Worm (Caenorhabditis elegans) whole organism, L3 larva: Measurements from ENCODE around the gene Y57A10C.10.

Source experiments
- ama-1 ChIP-seq: fragments of 150-350 bp; optimal IDR thresholded peaks from 2 replicates; lab custom pipeline; 2018
- ceh-82 ChIP-seq: fragments of 150-350 bp; optimal IDR thresholded peaks from 2 replicates; lab custom pipeline; 2014; ENCODE audit warnings: missing biosample characterization, missing genetic modification characterization
- daf-12 ChIP-seq: fragments of 150-350 bp; optimal IDR thresholded peaks from 2 replicates; lab custom pipeline; 2014; ENCODE audit warnings: missing biosample characterization, missing genetic modification reagents, missing genetic modification characterization
- eor-1 ChIP-seq, 2 experiments: fragments of 150-350 bp; optimal IDR thresholded peaks; 2 replicates each; lab custom pipeline; 2014 to 2018; ENCODE audit warnings: missing biosample characterization in 2 of 2, missing genetic modification characterization in 2 of 2
- fkh-10 ChIP-seq: sonication (generic microtip); optimal IDR thresholded peaks from 2 replicates; lab custom pipeline; 2017; ENCODE audit warnings: missing biosample characterization, missing genetic modification reagents, missing genetic modification characterization
- jun-1 ChIP-seq: fragments of 150-350 bp; optimal IDR thresholded peaks from 2 replicates; lab custom pipeline; 2014; ENCODE audit warnings: missing biosample characterization, missing genetic modification reagents, missing genetic modification characterization
- lin-15B ChIP-seq: fragments of 150-350 bp; optimal IDR thresholded peaks from 2 replicates; lab custom pipeline; 2014; ENCODE audit warnings: missing biosample characterization, missing genetic modification characterization
- nfya-1 ChIP-seq: sonication (generic microtip); optimal IDR thresholded peaks from 2 replicates; lab custom pipeline; 2017; ENCODE audit warnings: missing genetic modification characterization, mild to moderate bottlenecking, missing compliant biosample characterization, antibody characterized with exemption, moderate library complexity; ENCODE audit not compliant: insufficient read depth
- nhr-11 ChIP-seq: fragments of 150-350 bp; optimal IDR thresholded peaks from 2 replicates; lab custom pipeline; 2014; ENCODE audit warnings: missing biosample characterization, missing genetic modification characterization
- nhr-25 ChIP-seq: sonication (generic microtip); optimal IDR thresholded peaks from 2 replicates; lab custom pipeline; 2017; ENCODE audit warnings: missing biosample characterization, missing genetic modification characterization
- nhr-28 ChIP-seq: fragments of 150-350 bp; optimal IDR thresholded peaks from 2 replicates; lab custom pipeline; 2014; ENCODE audit warnings: missing biosample characterization, missing genetic modification characterization
- nhr-77 ChIP-seq: fragments of 150-350 bp; optimal IDR thresholded peaks from 2 replicates; lab custom pipeline; 2014; ENCODE audit warnings: missing biosample characterization, missing genetic modification characterization
- snpc-4 ChIP-seq: fragments of 150-350 bp; optimal IDR thresholded peaks from 2 replicates; lab custom pipeline; 2014; ENCODE audit warnings: missing biosample characterization, missing genetic modification characterization
- unc-62 ChIP-seq: fragments of 150-350 bp; sonication (generic microtip); optimal IDR thresholded peaks from 4 replicates; lab custom pipeline; 2014; ENCODE audit warnings: missing biosample characterization, missing genetic modification reagents, missing genetic modification characterization

- no peak for TF ChIP-seq fkh-10 (GFP tag; lab: Kevin White, UChicago)
- TF ChIP-seq nhr-77 = no peak
- no peak for TF ChIP-seq ceh-82 (tag; lab: Kevin White, UChicago)
- no peak for TF ChIP-seq ama-1 (lab: Kevin White, UChicago)
- no peak for TF ChIP-seq unc-62 (GFP tag; lab: Kevin White, UChicago)
- TF ChIP-seq snpc-4 = no peak
- no peak for TF ChIP-seq nfya-1 (tag; lab: Kevin White, UChicago)
- TF ChIP-seq jun-1 (tag; lab: Kevin White, UChicago) = no peak
- TF ChIP-seq eor-1 (tag; optimal IDR thresholded peaks at IDR 0.05; lab: Kevin White, UChicago) = no peak
- no peak for TF ChIP-seq nhr-28 (tag; lab: Kevin White, UChicago)
- TF ChIP-seq nhr-25 (tag; lab: Kevin White, UChicago) = no peak
- TF ChIP-seq lin-15B = no peak
- no peak for TF ChIP-seq nhr-11 (tag; lab: Kevin White, UChicago)
- no peak for TF ChIP-seq daf-12 (tag; lab: Kevin White, UChicago)
These were observed 47.4 kb downstream of the Y57A10C.10 start, which contains the start of gene Y57A10B.7 for ce11 chrII:12393690-12394089.
